Fruit fly (Drosophila melanogaster) whole organism, adult: ENCODE data around the gene HisRS.
A peak's percentile ranks its signal among the peaks of the same experiment; 100 is the strongest.

Experiments
- CG11617 ChIP-seq: fragments of 200-800 bp; sonication (Bioruptor generic); optimal IDR thresholded peaks from 2 replicates; lab custom pipeline; 2017; ENCODE audit warnings: mild to moderate bottlenecking, missing biosample characterization, missing genetic modification reagents, missing genetic modification characterization
- CG12768 ChIP-seq: fragments of 200-800 bp; sonication (Bioruptor generic); optimal IDR thresholded peaks from 2 replicates; lab custom pipeline; 2017; ENCODE audit warnings: missing biosample characterization, missing genetic modification characterization, mild to moderate bottlenecking, moderate library complexity, missing genetic modification reagents
- CG14711 ChIP-seq: fragments of 200-800 bp; sonication (Bioruptor generic); optimal IDR thresholded peaks from 2 replicates; lab custom pipeline; 2018; ENCODE audit warnings: missing biosample characterization, mild to moderate bottlenecking, missing genetic modification characterization, moderate library complexity
- CG1620 ChIP-seq: fragments of 200-800 bp; sonication (Bioruptor generic); optimal IDR thresholded peaks from 2 replicates; lab custom pipeline; 2016; ENCODE audit warnings: missing biosample characterization, missing genetic modification characterization
- CG33017 ChIP-seq: fragments of 200-800 bp; sonication (Bioruptor generic); optimal IDR thresholded peaks from 2 replicates; lab custom pipeline; 2018; ENCODE audit warnings: missing biosample characterization, mild to moderate bottlenecking, missing genetic modification characterization, moderate library complexity
- CG5204 ChIP-seq: fragments of 200-800 bp; sonication (Bioruptor generic); optimal IDR thresholded peaks from 2 replicates; lab custom pipeline; 2016; ENCODE audit warnings: missing biosample characterization, missing genetic modification characterization
- CG7045 ChIP-seq: fragments of 200-800 bp; sonication (Bioruptor generic); optimal IDR thresholded peaks from 2 replicates; lab custom pipeline; 2017; ENCODE audit warnings: missing biosample characterization, mild to moderate bottlenecking, missing genetic modification characterization
- CG7101 ChIP-seq: fragments of 200-800 bp; sonication (Bioruptor generic); optimal IDR thresholded peaks from 2 replicates; lab custom pipeline; 2018; ENCODE audit warnings: missing biosample characterization, mild to moderate bottlenecking, missing genetic modification characterization, moderate library complexity
- Clk ChIP-seq: fragments of 200-800 bp; sonication (Bioruptor generic); optimal IDR thresholded peaks from 2 replicates; lab custom pipeline; 2017; ENCODE audit warnings: missing biosample characterization, missing genetic modification characterization
- Crg-1 ChIP-seq: fragments of 200-800 bp; sonication (Bioruptor generic); optimal IDR thresholded peaks from 2 replicates; lab custom pipeline; 2016; ENCODE audit warnings: missing biosample characterization, missing genetic modification characterization
- Hr96 ChIP-seq: fragments of 200-800 bp; sonication (Bioruptor generic); optimal IDR thresholded peaks from 2 replicates; lab custom pipeline; 2016; ENCODE audit warnings: missing biosample characterization, missing genetic modification characterization
- Mnt ChIP-seq: fragments of 200-800 bp; sonication (Bioruptor generic); optimal IDR thresholded peaks from 2 replicates; lab custom pipeline; 2016; ENCODE audit warnings: missing biosample characterization, mild to moderate bottlenecking, missing genetic modification characterization
- bab1 ChIP-seq: fragments of 200-800 bp; sonication (Bioruptor generic); optimal IDR thresholded peaks from 3 replicates; lab custom pipeline; 2019; ENCODE audit warnings: missing biosample characterization, mild to moderate bottlenecking, missing genetic modification characterization, moderate library complexity
- cic ChIP-seq: fragments of 200-800 bp; sonication (Bioruptor generic); optimal IDR thresholded peaks from 2 replicates; lab custom pipeline; 2017; ENCODE audit warnings: missing biosample characterization, mild to moderate bottlenecking, missing genetic modification characterization, moderate library complexity
- cnc ChIP-seq, 2 experiments: fragments of >200 bp; optimal IDR thresholded peaks; 2 replicates each; lab custom pipeline; 2017
- kay ChIP-seq: fragments of 200-800 bp; sonication (Bioruptor generic); peaks from one replicate; lab custom pipeline; 2016; ENCODE audit warnings: missing biosample characterization, missing genetic modification characterization, borderline replicate concordance
- ovo ChIP-seq: fragments of 200-800 bp; sonication (Bioruptor generic); optimal IDR thresholded peaks from 2 replicates; lab custom pipeline; 2016; ENCODE audit warnings: missing biosample characterization, missing genetic modification characterization
- pad ChIP-seq: fragments of 200-800 bp; sonication (Bioruptor generic); optimal IDR thresholded peaks from 3 replicates; lab custom pipeline; 2017; ENCODE audit warnings: missing biosample characterization, missing genetic modification characterization, mild to moderate bottlenecking, moderate library complexity, missing genetic modification reagents
- tj ChIP-seq: fragments of 200-800 bp; sonication (Bioruptor generic); optimal IDR thresholded peaks from 3 replicates; lab custom pipeline; 2017; ENCODE audit warnings: missing biosample characterization, mild to moderate bottlenecking, missing genetic modification characterization, moderate library complexity
- toe ChIP-seq: fragments of 200-800 bp; sonication (Bioruptor generic); optimal IDR thresholded peaks from 2 replicates; lab custom pipeline; 2016; ENCODE audit warnings: missing biosample characterization, missing genetic modification characterization

HisRS gene

DNA sequence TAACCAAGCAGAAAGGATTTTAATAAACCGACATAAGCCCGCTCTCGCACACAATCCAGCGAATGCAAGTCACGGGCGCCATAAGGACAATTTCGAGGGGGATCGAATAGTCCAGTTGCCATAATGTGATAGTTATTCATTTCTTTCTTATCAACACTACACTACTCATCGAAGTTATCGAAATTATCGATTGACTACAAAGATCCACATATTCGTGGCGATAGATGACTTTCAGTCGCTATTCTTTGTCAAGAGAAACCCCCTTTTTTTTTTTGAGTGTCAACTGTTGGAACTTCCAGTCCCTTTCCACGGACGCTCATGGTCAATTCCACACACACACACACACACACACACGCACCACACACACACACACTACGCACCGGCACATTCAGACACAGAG, 39.3 kb downstream of the HisRS start:
- TF ChIP-seq CG33017 (tag; lab: Kevin White, UChicago) (no peak), CG7045 (GFP tag; lab: Kevin White, UChicago) (no peak), kay (GFP tag; lab: Kevin White, UChicago) (no peak), CG14711 (tag; lab: Kevin White, UChicago) (no peak), ovo (GFP tag; lab: Kevin White, UChicago) (no peak), cic (GFP tag; lab: Kevin White, UChicago) (no peak), Clk (GFP tag; lab: Kevin White, UChicago) (no peak), CG11617 (no peak), toe (no peak), Crg-1 (GFP tag; lab: Kevin White, UChicago) (no peak), Hr96 (no peak), pad (GFP tag; lab: Kevin White, UChicago) (no peak), CG1620 (GFP tag; lab: Kevin White, UChicago) (no peak), tj (GFP tag; lab: Kevin White, UChicago) (no peak), CG5204 (GFP tag; lab: Kevin White, UChicago) (no peak), bab1 (GFP tag; lab: Kevin White, UChicago) (no peak)

DNA sequence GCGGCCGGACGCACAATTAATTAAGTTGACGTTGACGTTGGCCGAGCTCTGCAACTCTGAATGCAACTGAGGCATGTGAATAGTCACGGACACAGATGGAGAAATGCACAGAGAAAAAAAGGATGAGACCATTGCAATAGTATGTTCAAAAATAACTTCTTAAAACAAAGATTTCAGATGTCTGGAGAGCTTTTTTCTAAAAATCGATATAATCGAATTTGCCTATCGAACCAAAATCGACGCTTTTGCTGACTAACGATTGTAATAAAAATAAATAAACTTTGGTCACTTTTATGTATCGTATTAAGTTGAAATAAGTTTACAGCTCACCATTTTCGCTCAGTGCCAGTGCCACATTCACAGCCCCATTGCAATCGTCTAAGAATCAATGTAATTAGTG, 43.4 kb downstream of the HisRS start:
- no peak for TF ChIP-seq ovo (GFP tag; lab: Kevin White, UChicago)
- no peak for TF ChIP-seq cic (GFP tag; lab: Kevin White, UChicago)
- TF ChIP-seq CG7045 (GFP tag; lab: Kevin White, UChicago) = no peak
- TF ChIP-seq pad (GFP tag; lab: Kevin White, UChicago) = no peak
- TF ChIP-seq CG7101 (tag; lab: Kevin White, UChicago) = no peak
- TF ChIP-seq CG33017 (tag; lab: Kevin White, UChicago) = no peak

DNA sequence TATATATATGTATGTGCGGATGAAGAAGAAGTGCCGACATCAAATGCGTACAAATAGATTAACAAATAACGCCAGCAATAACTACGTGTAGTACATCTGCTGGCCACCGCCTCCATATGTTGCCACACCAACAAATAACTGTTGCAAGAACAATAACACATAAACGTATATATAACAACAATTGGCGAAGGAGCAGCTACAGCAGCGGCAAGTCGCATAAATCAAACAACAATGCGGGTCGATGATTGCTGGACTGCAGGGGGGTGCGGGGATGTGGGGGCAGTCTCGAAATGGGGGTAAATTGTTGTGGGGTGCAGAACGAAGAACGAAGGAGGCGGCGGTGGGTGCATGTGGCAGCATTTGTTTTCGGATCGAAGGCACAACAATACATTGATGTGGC, 45.4 kb downstream of the HisRS start:
- TF ChIP-seq bab1 (GFP tag; lab: Kevin White, UChicago) (no peak), CG7045 (GFP tag; lab: Kevin White, UChicago) (no peak), CG33017 (tag; lab: Kevin White, UChicago) (no peak), cic (GFP tag; lab: Kevin White, UChicago) (no peak), toe (no peak), tj (GFP tag; lab: Kevin White, UChicago) (no peak), CG12768 (GFP tag; lab: Kevin White, UChicago) (no peak), Crg-1 (GFP tag; lab: Kevin White, UChicago) (no peak), pad (GFP tag; lab: Kevin White, UChicago) (no peak)

DNA sequence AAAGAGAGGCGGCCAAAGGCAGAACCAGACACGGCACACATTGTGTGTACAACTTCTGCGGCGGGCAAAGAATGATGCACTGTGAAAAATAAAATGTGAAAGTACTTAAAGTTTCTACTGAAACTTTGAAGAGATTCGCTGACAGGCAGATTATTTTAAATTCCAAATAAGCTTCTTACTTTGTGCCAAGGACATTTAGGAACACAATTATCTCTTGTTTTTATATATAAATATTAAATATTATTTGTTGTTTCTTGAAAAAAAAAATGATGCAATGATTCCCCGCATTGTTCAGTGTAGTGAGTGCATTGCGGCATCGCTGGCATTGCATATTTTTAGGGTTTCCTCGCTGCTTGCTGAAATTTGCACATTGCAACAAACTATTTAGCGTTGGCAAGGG, 49.8 kb downstream of the HisRS start:
- no peak for TF ChIP-seq cic (GFP tag; lab: Kevin White, UChicago)
- TF ChIP-seq CG1620 (GFP tag; lab: Kevin White, UChicago) = no peak
- TF ChIP-seq CG33017 (tag; lab: Kevin White, UChicago) = no peak
- TF ChIP-seq CG11617 = no peak
- TF ChIP-seq CG5204 (GFP tag; lab: Kevin White, UChicago) = no peak
- no peak for TF ChIP-seq CG12768 (GFP tag; lab: Kevin White, UChicago)
- TF ChIP-seq tj (GFP tag; lab: Kevin White, UChicago) = no peak
- TF ChIP-seq toe = no peak
- no peak for TF ChIP-seq ovo (GFP tag; lab: Kevin White, UChicago)
- TF ChIP-seq pad (GFP tag; lab: Kevin White, UChicago) = no peak
- TF ChIP-seq Mnt = no peak
- no peak for TF ChIP-seq CG7045 (GFP tag; lab: Kevin White, UChicago)
- TF ChIP-seq cnc (optimal IDR thresholded peaks at IDR 0.05; lab: Kevin White, UChicago) = no peak
- no peak for TF ChIP-seq kay (GFP tag; lab: Kevin White, UChicago)
- TF ChIP-seq Crg-1 (GFP tag; lab: Kevin White, UChicago) = no peak
- TF ChIP-seq Hr96 = no peak
- no peak for TF ChIP-seq CG14711 (tag; lab: Kevin White, UChicago)
- TF ChIP-seq bab1 (GFP tag; lab: Kevin White, UChicago) = no peak

DNA sequence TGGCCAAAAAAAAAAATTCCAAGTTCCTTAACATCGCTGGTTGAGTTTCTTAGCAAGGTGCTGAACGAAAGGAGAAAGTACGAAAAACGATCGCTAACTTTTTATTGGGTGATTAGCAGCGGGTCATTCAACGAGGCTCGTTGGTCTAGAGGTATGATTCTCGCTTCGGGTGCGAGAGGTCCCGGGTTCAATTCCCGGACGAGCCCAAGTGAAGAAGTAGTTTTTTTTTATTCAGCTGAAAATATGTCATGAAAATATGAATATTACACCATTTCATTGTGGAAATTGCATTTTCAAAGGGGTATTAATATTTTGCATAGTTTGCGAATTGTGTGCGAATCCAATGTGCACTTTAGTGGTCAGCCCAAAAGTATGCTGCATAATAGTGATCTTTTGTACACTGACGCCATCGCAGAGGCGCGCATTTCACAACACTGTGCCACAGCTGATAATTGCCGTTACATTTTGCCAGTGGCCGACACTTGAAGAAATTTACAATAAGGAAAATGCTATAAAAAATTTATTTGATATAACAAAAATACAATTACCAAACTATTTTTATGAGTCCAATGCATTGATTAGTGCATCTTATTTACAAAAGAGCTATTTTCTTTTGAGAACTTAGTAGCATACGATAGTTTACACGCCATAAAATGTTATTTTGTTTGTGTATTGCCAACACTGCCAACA, 50.5 kb downstream of the HisRS start:
- TF ChIP-seq tj (GFP tag; lab: Kevin White, UChicago) (peak; percentile 64), Clk (GFP tag; lab: Kevin White, UChicago) (no peak), cnc (optimal IDR thresholded peaks at IDR 0.05; lab: Kevin White, UChicago) (no peak), pad (GFP tag; lab: Kevin White, UChicago) (peak; percentile 74), Mnt (no peak), ovo (GFP tag; lab: Kevin White, UChicago) (peak; percentile 55), Hr96 (peak; percentile 3), CG33017 (tag; lab: Kevin White, UChicago) (no peak), bab1 (GFP tag; lab: Kevin White, UChicago) (peak; percentile 34)
